Worm (Caenorhabditis elegans): ENCODE results near the gene F59B10.3.

The F59B10.3 gene

DNA sequence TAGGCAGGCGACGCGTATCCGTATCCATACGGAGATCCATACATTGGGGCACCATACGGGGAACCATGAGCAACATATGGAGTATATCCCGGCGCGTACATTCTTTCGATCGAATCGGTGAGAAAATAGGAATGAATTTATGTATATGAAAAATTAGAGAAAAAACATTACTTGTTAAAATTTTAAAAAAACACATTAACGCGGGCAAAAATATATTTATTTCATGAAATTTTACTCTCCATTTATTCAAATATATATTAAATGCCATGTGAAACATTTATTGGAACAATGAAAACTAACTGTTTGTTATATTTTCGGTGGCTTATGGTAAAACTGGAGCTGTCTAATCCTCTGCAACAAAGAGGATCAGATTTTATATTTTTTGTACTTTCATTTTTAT lies 38.6 kb upstream of the F59B10.3 start, which contains the start of gene ZK666.2:
Gene ZK666.2, minus strand, starts transcription at position 101 of the 400 bp plus-strand sequence.
- TF ChIP-seq sea-2 (GFP tag; optimal IDR thresholded peaks at IDR 0.05) (no peak), aly-2 (tag; optimal IDR thresholded peaks at IDR 0.05) (no peak), unc-62 (GFP tag; optimal IDR thresholded peaks at IDR 0.05) (no peak), lin-39 (tag; optimal IDR thresholded peaks at IDR 0.05) (no peak), R02D3.7 (tag; optimal IDR thresholded peaks at IDR 0.05) (no peak)

DNA sequence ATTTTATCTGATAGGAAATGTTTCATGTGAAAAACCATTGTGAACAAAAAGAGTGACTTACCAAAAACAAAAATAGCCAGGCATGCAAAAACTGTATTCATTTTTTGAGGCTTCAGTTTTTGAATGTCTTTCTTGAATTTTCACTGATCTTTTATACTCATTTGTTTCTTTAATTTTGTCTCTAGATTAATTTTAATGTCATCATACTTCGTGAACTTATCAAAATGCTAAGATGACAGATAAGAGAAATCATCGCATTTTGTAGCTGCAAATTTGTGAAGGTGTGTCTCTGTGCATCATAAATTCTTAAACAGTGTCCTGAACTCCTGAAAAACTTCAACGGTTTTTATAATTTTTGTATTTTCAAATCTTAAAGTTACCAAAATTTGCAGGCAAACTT lies 34.3 kb upstream of the F59B10.3 start, which contains the start of gene clec-58:
Gene clec-58, minus strand, starts transcription at position 101 of the 400 bp plus-strand sequence.
- TF ChIP-seq R02D3.7 (tag; optimal IDR thresholded peaks at IDR 0.05) (no peak), fkh-2 (tag; optimal IDR thresholded peaks at IDR 0.05) (no peak), hmg-11 (tag; optimal IDR thresholded peaks at IDR 0.05) (no peak), nhr-11 (tag; optimal IDR thresholded peaks at IDR 0.05) (no peak), ceh-82 (tag; optimal IDR thresholded peaks at IDR 0.05) (no peak), snpc-4 (tag; optimal IDR thresholded peaks at IDR 0.05) (no peak)

DNA sequence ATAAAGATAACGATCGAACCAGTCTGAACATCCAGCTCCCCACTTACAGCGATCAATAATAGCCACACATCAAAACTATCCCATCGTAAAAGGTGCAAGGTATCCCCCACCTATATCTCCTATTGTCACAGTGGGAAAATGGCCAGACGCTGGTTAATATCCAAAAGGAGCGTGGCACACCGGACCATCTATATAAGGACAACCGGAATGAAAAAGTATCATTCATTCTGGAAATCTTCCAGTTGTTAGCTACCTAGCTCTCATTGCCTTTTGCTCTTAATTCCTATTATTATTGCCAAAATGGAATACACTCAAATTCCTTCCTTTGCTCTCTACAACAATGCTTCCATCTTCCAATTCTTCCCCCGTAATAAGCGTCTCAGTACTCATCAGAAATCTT lies 33.4 kb upstream of the F59B10.3 start, which contains the start of gene ZK666.4:
Gene ZK666.4, plus strand, starts transcription at position 301 of the 400 bp plus-strand sequence.
- TF ChIP-seq eor-1 (tag; optimal IDR thresholded peaks at IDR 0.05) (no peak), pha-4 (tag; optimal IDR thresholded peaks at IDR 0.05) (no peak), ceh-16 (tag; optimal IDR thresholded peaks at IDR 0.05) (no peak), sea-2 (GFP tag; optimal IDR thresholded peaks at IDR 0.05) (no peak), lin-15B (tag; optimal IDR thresholded peaks at IDR 0.05) (no peak), nhr-12 (tag; optimal IDR thresholded peaks at IDR 0.05) (no peak), nhr-43 (tag; optimal IDR thresholded peaks at IDR 0.05; ENCODE audit: poor library complexity, severe bottlenecking) (no peak), lsy-12 (tag; optimal IDR thresholded peaks at IDR 0.05) (no peak), fos-1 (tag; optimal IDR thresholded peaks at IDR 0.05) (no peak), egl-5 (tag; optimal IDR thresholded peaks at IDR 0.05) (no peak), jun-1 (tag; optimal IDR thresholded peaks at IDR 0.05) (no peak), ceh-28 (tag; optimal IDR thresholded peaks at IDR 0.05) (no peak), nhr-11 (tag; optimal IDR thresholded peaks at IDR 0.05) (no peak), ceh-9 (tag; optimal IDR thresholded peaks at IDR 0.05) (no peak), elt-3 (tag; optimal IDR thresholded peaks at IDR 0.05) (no peak), snpc-4 (tag; optimal IDR thresholded peaks at IDR 0.05) (no peak), tbx-2 (tag; optimal IDR thresholded peaks at IDR 0.05) (no peak), elt-1 (tag; optimal IDR thresholded peaks at IDR 0.05) (no peak), unc-39 (tag; optimal IDR thresholded peaks at IDR 0.05) (no peak), nhr-77 (tag; optimal IDR thresholded peaks at IDR 0.05) (no peak)

DNA sequence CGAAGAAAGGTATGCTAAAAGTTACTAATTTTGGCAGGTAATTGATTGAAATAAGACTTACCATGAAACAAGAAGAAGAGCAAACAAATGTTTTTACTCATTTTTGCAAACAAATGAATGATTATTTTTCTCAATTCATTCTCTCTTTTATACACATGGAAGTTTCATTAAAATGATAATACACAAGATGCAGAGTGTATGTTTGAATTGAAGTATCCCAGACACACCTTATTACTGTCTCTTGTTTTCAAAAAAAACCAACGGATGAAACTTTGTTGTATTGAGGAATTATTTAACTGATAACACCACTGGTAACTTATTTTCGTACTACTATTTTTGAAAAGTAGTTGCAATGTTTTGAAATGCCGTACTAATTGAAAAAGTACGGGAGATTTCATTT lies 31.0 kb upstream of the F59B10.3 start, which contains the start of gene clec-59:
Gene clec-59, minus strand, starts transcription at position 101 of the 400 bp plus-strand sequence.
- TF ChIP-seq nhr-76 (tag; optimal IDR thresholded peaks at IDR 0.05) (no peak), fkh-2 (tag; optimal IDR thresholded peaks at IDR 0.05) (no peak), mml-1 (tag; optimal IDR thresholded peaks at IDR 0.05) (no peak), zag-1 (tag; optimal IDR thresholded peaks at IDR 0.05) (no peak), nhr-23 (tag; optimal IDR thresholded peaks at IDR 0.05) (no peak), ZK546.5 (tag; optimal IDR thresholded peaks at IDR 0.05) (no peak), hmg-11 (tag; optimal IDR thresholded peaks at IDR 0.05) (no peak)

DNA sequence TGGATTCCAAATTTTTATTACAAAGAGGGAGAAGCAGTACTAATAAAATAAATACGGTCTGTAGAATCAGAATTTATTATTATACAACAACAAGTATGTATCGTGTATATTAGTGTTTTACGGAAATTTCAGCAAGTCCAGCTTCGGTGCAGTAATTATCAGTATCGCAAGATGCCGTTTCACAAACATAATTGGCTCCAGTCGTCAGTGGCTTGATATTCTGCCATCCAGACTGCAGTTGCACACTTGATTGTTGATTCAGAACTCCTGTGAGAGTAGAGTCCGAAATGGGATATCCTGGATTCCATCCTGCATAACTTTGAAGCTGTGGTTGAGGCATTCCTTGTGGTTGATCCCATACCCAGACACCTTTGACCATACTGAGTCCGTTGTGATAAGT lies 30.3 kb upstream of the F59B10.3 start:
- TF ChIP-seq lin-15B (tag; optimal IDR thresholded peaks at IDR 0.05) (no peak), ztf-11 (tag; optimal IDR thresholded peaks at IDR 0.05) (no peak), nhr-12 (tag; optimal IDR thresholded peaks at IDR 0.05) (no peak), elt-3 (tag; optimal IDR thresholded peaks at IDR 0.05) (no peak), ceh-16 (tag; optimal IDR thresholded peaks at IDR 0.05) (no peak), fos-1 (tag; optimal IDR thresholded peaks at IDR 0.05) (no peak), ceh-28 (tag; optimal IDR thresholded peaks at IDR 0.05) (no peak), ZK546.5 (tag; optimal IDR thresholded peaks at IDR 0.05) (no peak), snpc-4 (tag; optimal IDR thresholded peaks at IDR 0.05) (no peak), R02D3.7 (tag; optimal IDR thresholded peaks at IDR 0.05) (no peak), tbx-2 (tag; optimal IDR thresholded peaks at IDR 0.05) (no peak), egl-5 (tag; optimal IDR thresholded peaks at IDR 0.05) (no peak), nhr-43 (tag; optimal IDR thresholded peaks at IDR 0.05; ENCODE audit: poor library complexity, severe bottlenecking) (no peak), ama-1 (optimal IDR thresholded peaks at IDR 0.05) (no peak), skn-1 (tag; optimal IDR thresholded peaks at IDR 0.05) (no peak)
